Worm (Caenorhabditis elegans) whole organism, L2 larva: ENCODE data around the gene max-2.
A peak's percentile ranks its signal among the peaks of the same experiment; 100 is the strongest.

ENCODE experiments used
- F13H6.1 ChIP-seq: sonication (generic microtip); optimal IDR thresholded peaks from 2 replicates; lab custom pipeline; 2016; ENCODE audit warnings: missing genetic modification characterization, missing compliant biosample characterization
- R02D3.7 ChIP-seq: fragments of 150-350 bp; optimal IDR thresholded peaks from 2 replicates; lab custom pipeline; 2014; ENCODE audit warnings: missing biosample characterization, missing genetic modification characterization
- Y55F3AM.14 ChIP-seq: fragments of 200-800 bp; sonication (Bioruptor generic); optimal IDR thresholded peaks from 2 replicates; lab custom pipeline; 2018; ENCODE audit warnings: mild to moderate bottlenecking, missing genetic modification characterization, missing compliant biosample characterization
- ZK546.5 ChIP-seq: sonication (generic microtip); optimal IDR thresholded peaks from 2 replicates; lab custom pipeline; 2017; ENCODE audit warnings: missing biosample characterization, missing genetic modification characterization
- alr-1 ChIP-seq: fragments of 150-350 bp; optimal IDR thresholded peaks from 2 replicates; lab custom pipeline; 2014; ENCODE audit warnings: missing biosample characterization, missing genetic modification characterization
- aly-2 ChIP-seq: fragments of 150-350 bp; optimal IDR thresholded peaks from 2 replicates; lab custom pipeline; 2014; ENCODE audit warnings: missing biosample characterization, missing genetic modification characterization
- blmp-1 ChIP-seq: sonication (generic microtip); optimal IDR thresholded peaks from 2 replicates; lab custom pipeline; 2017; ENCODE audit warnings: missing genetic modification characterization, mild to moderate bottlenecking, missing compliant biosample characterization, antibody characterized with exemption, moderate library complexity; ENCODE audit not compliant: insufficient read depth
- ceh-16 ChIP-seq: fragments of 150-350 bp; optimal IDR thresholded peaks from 2 replicates; lab custom pipeline; 2014; ENCODE audit warnings: missing biosample characterization, missing genetic modification characterization
- ceh-82 ChIP-seq: fragments of 150-350 bp; optimal IDR thresholded peaks from 2 replicates; lab custom pipeline; 2014; ENCODE audit warnings: missing biosample characterization, missing genetic modification characterization
- crh-2 ChIP-seq: sonication (generic microtip); optimal IDR thresholded peaks from 2 replicates; lab custom pipeline; 2017; ENCODE audit warnings: missing biosample characterization, missing genetic modification characterization
- elt-3 ChIP-seq: sonication (generic microtip); optimal IDR thresholded peaks from 2 replicates; lab custom pipeline; 2017; ENCODE audit warnings: missing biosample characterization, missing genetic modification characterization
- fos-1 ChIP-seq: fragments of 150-350 bp; optimal IDR thresholded peaks from 2 replicates; lab custom pipeline; 2014; ENCODE audit warnings: missing biosample characterization, missing genetic modification characterization
- gmeb-1 ChIP-seq: fragments of 150-350 bp; optimal IDR thresholded peaks from 2 replicates; lab custom pipeline; 2014; ENCODE audit warnings: missing biosample characterization, missing genetic modification characterization
- lin-13 ChIP-seq: fragments of 150-350 bp; optimal IDR thresholded peaks from 2 replicates; lab custom pipeline; 2014; ENCODE audit warnings: missing biosample characterization, missing genetic modification reagents, missing genetic modification characterization
- lsy-2 ChIP-seq, 2 experiments: fragments of 150-350 bp in 1 of 2; sonication (generic microtip) in 1 of 2; optimal IDR thresholded peaks; 2 replicates each; lab custom pipeline; 2014 to 2017; ENCODE audit warnings: missing biosample characterization in 2 of 2, missing genetic modification characterization in 2 of 2
- mab-5 ChIP-seq: fragments of 150-350 bp; optimal IDR thresholded peaks from 2 replicates; lab custom pipeline; 2014; ENCODE audit warnings: missing biosample characterization, missing genetic modification characterization
- mbf-1 ChIP-seq: sonication (generic microtip); optimal IDR thresholded peaks from 2 replicates; lab custom pipeline; 2017; ENCODE audit warnings: missing biosample characterization, missing genetic modification characterization
- mdl-1 ChIP-seq, 2 experiments: fragments of 150-350 bp in 1 of 2; sonication (generic microtip) in 1 of 2; optimal IDR thresholded peaks; 2 replicates each; lab custom pipeline; 2017; ENCODE audit warnings: missing biosample characterization in 2 of 2, missing genetic modification characterization in 2 of 2
- nhr-10 ChIP-seq: sonication (generic microtip); optimal IDR thresholded peaks from 2 replicates; lab custom pipeline; 2017; ENCODE audit warnings: missing biosample characterization, missing genetic modification characterization
- nhr-11 ChIP-seq: fragments of 150-350 bp; optimal IDR thresholded peaks from 2 replicates; lab custom pipeline; 2014; ENCODE audit warnings: missing biosample characterization, missing genetic modification characterization
- nhr-12 ChIP-seq: fragments of 150-350 bp; optimal IDR thresholded peaks from 2 replicates; lab custom pipeline; 2014; ENCODE audit warnings: missing biosample characterization, missing genetic modification characterization
- nhr-129 ChIP-seq: fragments of 150-350 bp; optimal IDR thresholded peaks from 2 replicates; lab custom pipeline; 2014; ENCODE audit warnings: missing biosample characterization, missing genetic modification characterization
- nhr-21 ChIP-seq: fragments of 150-350 bp; optimal IDR thresholded peaks from 2 replicates; lab custom pipeline; 2014; ENCODE audit warnings: missing biosample characterization, missing genetic modification characterization
- nhr-23 ChIP-seq: fragments of 150-350 bp; optimal IDR thresholded peaks from 2 replicates; lab custom pipeline; 2014; ENCODE audit warnings: missing biosample characterization, missing genetic modification reagents, missing genetic modification characterization
- nhr-237 ChIP-seq: fragments of 150-350 bp; optimal IDR thresholded peaks from 2 replicates; lab custom pipeline; 2014; ENCODE audit warnings: missing biosample characterization, missing genetic modification characterization
- nhr-25 ChIP-seq: fragments of 150-350 bp; sonication (generic microtip); optimal IDR thresholded peaks from 3 replicates; lab custom pipeline; 2014; ENCODE audit warnings: missing biosample characterization, missing genetic modification characterization
- nhr-77 ChIP-seq: fragments of 150-350 bp; optimal IDR thresholded peaks from 2 replicates; lab custom pipeline; 2014; ENCODE audit warnings: missing biosample characterization, missing genetic modification characterization
- peb-1 ChIP-seq: fragments of 150-350 bp; optimal IDR thresholded peaks from 2 replicates; lab custom pipeline; 2014; ENCODE audit warnings: missing biosample characterization, missing genetic modification characterization
- sem-4 ChIP-seq: fragments of 150-350 bp; optimal IDR thresholded peaks from 2 replicates; lab custom pipeline; 2014; ENCODE audit warnings: missing biosample characterization, missing genetic modification reagents, missing genetic modification characterization
- skn-1 ChIP-seq: sonication (generic microtip); optimal IDR thresholded peaks from 2 replicates; lab custom pipeline; 2017; ENCODE audit warnings: missing biosample characterization, missing genetic modification characterization
- sma-3 ChIP-seq: sonication (generic microtip); optimal IDR thresholded peaks from 2 replicates; lab custom pipeline; 2016; ENCODE audit warnings: missing genetic modification reagents, missing genetic modification characterization, missing compliant biosample characterization
- sma-9 ChIP-seq, 2 experiments: fragments of 150-350 bp in 1 of 2; sonication (generic microtip) in 1 of 2; optimal IDR thresholded peaks; 2 replicates each; lab custom pipeline; 2014 to 2016; ENCODE audit warnings: missing genetic modification characterization in 2 of 2, mild to moderate bottlenecking in 1 of 2, missing biosample characterization in 1 of 2, missing compliant biosample characterization in 1 of 2, missing genetic modification reagents in 1 of 2, moderate library complexity in 1 of 2
- unc-55 ChIP-seq: fragments of 150-350 bp; sonication (generic microtip); optimal IDR thresholded peaks from 3 replicates; lab custom pipeline; 2014; ENCODE audit warnings: missing biosample characterization, missing genetic modification reagents, missing genetic modification characterization
- unc-62 ChIP-seq: fragments of 150-350 bp; optimal IDR thresholded peaks from 2 replicates; lab custom pipeline; 2014; ENCODE audit warnings: missing biosample characterization, missing genetic modification reagents, missing genetic modification characterization
- zag-1 ChIP-seq: fragments of 150-350 bp; optimal IDR thresholded peaks from 2 replicates; lab custom pipeline; 2014; ENCODE audit warnings: missing biosample characterization, missing genetic modification characterization
- ztf-1 ChIP-seq: fragments of 200-800 bp; sonication (Bioruptor generic); conservative IDR thresholded peaks from 2 replicates; pipeline ENCODE4 v1.3.6; 2022; ENCODE audit warnings: missing genetic modification characterization, missing compliant biosample characterization
- ztf-11 ChIP-seq: sonication (generic microtip); optimal IDR thresholded peaks from 2 replicates; lab custom pipeline; 2017; ENCODE audit warnings: missing biosample characterization, missing genetic modification characterization
- ztf-4 ChIP-seq: fragments of 150-350 bp; optimal IDR thresholded peaks from 2 replicates; lab custom pipeline; 2014; ENCODE audit warnings: missing biosample characterization, missing genetic modification characterization

The max-2 gene

ce11 chrII:12995322-12995721, 30.3 kb downstream of the max-2 start:
- TF ChIP-seq R02D3.7 (tag; lab: Kevin White, UChicago), result no peak

- no peak for TF ChIP-seq aly-2 (tag; lab: Kevin White, UChicago)
- TF ChIP-seq elt-3 (tag; lab: Kevin White, UChicago), result no peak
- no peak for TF ChIP-seq nhr-10 (tag; lab: Kevin White, UChicago)
- TF ChIP-seq alr-1 (tag; lab: Kevin White, UChicago), result no peak
- no peak for TF ChIP-seq mbf-1 (tag; lab: Kevin White, UChicago)
- TF ChIP-seq crh-2 (tag; lab: Kevin White, UChicago), result no peak
- TF ChIP-seq sma-3 (GFP tag; lab: Kevin White, UChicago), result peak; percentile 4
- peak; percentile 3 for TF ChIP-seq nhr-21 (tag; lab: Kevin White, UChicago)
- TF ChIP-seq nhr-77 (tag; lab: Kevin White, UChicago), result no peak
- TF ChIP-seq Y55F3AM.14 (GFP tag; lab: Kevin White, UChicago), result peak; percentile 38
- no peak for TF ChIP-seq nhr-12 (tag; lab: Kevin White, UChicago)
- no peak for TF ChIP-seq nhr-11 (tag; lab: Kevin White, UChicago)
- no peak for TF ChIP-seq zag-1
- no peak for TF ChIP-seq unc-55
- TF ChIP-seq peb-1 (tag; lab: Kevin White, UChicago), result no peak
- TF ChIP-seq ZK546.5 (tag; lab: Kevin White, UChicago), result no peak
- TF ChIP-seq fos-1 (tag; lab: Kevin White, UChicago), result no peak
- no peak for TF ChIP-seq ceh-16 (tag; lab: Kevin White, UChicago)
- TF ChIP-seq ztf-1 (GFP tag; lab: Robert Waterston, UW), result no peak
- no peak for TF ChIP-seq skn-1 (tag; lab: Kevin White, UChicago)
- TF ChIP-seq, all 48 proteins: peak for 3
Measured at ce11 chrII:12994009-12994788, 31.4 kb downstream of the max-2 start.

ce11 chrII:12992980-12993379, 32.7 kb downstream of the max-2 start:
- TF ChIP-seq sma-9 (GFP tag; optimal IDR thresholded peaks at IDR 0.05; lab: Kevin White, UChicago) (no peak), sma-9 (tag; optimal IDR thresholded peaks at IDR 0.05; lab: Kevin White, UChicago) (no peak), F13H6.1 (tag; lab: Kevin White, UChicago) (no peak), elt-3 (tag; lab: Kevin White, UChicago) (no peak)
- TF ChIP-seq, all 48 proteins: peak for 0

- no peak for TF ChIP-seq lsy-2 (tag; optimal IDR thresholded peaks at IDR 0.05; lab: Kevin White, UChicago)
- TF ChIP-seq ztf-4, result no peak
- TF ChIP-seq nhr-12 (tag; lab: Kevin White, UChicago), result no peak
- no peak for TF ChIP-seq nhr-77 (tag; lab: Kevin White, UChicago)
- TF ChIP-seq nhr-10 (tag; lab: Kevin White, UChicago), result no peak
- TF ChIP-seq crh-2 (tag; lab: Kevin White, UChicago), result no peak
- no peak for TF ChIP-seq aly-2 (tag; lab: Kevin White, UChicago)
- no peak for TF ChIP-seq nhr-11 (tag; lab: Kevin White, UChicago)
- no peak for TF ChIP-seq mdl-1 (tag; optimal IDR thresholded peaks at IDR 0.05; lab: Kevin White, UChicago)
- no peak for TF ChIP-seq ZK546.5 (tag; lab: Kevin White, UChicago)
- no peak for TF ChIP-seq ceh-82 (tag; lab: Kevin White, UChicago)
Measured at ce11 chrII:12992193-12992592, 33.5 kb downstream of the max-2 start.

- TF ChIP-seq lin-13 (GFP tag; lab: Kevin White, UChicago) (no peak), ceh-16 (tag; lab: Kevin White, UChicago) (peak; percentile 92), nhr-25 (tag; lab: Kevin White, UChicago) (peak; percentile 41)
Measured at ce11 chrII:12991594-12991993, 34.0 kb downstream of the max-2 start.

ce11 chrII:12990964-12991593, 34.6 kb downstream of the max-2 start:
- TF ChIP-seq mbf-1 (tag; lab: Kevin White, UChicago) (no peak), nhr-23 (tag; lab: Kevin White, UChicago) (no peak), unc-62 (GFP tag; lab: Kevin White, UChicago) (no peak), nhr-77 (tag; lab: Kevin White, UChicago) (no peak), skn-1 (tag; lab: Kevin White, UChicago) (no peak), sem-4 (tag; lab: Kevin White, UChicago) (no peak), blmp-1 (no peak), fos-1 (tag; lab: Kevin White, UChicago) (no peak), ztf-11 (tag; lab: Kevin White, UChicago) (no peak), mab-5 (tag; lab: Kevin White, UChicago) (no peak), nhr-129 (tag; lab: Kevin White, UChicago) (no peak), nhr-12 (tag; lab: Kevin White, UChicago) (no peak), nhr-11 (tag; lab: Kevin White, UChicago) (no peak), ztf-4 (no peak), nhr-237 (tag; lab: Kevin White, UChicago) (no peak), gmeb-1 (tag; lab: Kevin White, UChicago) (no peak), alr-1 (tag; lab: Kevin White, UChicago) (no peak), zag-1 (no peak)
- TF ChIP-seq, all 48 proteins: peak for 0
